Worm (Caenorhabditis elegans) whole organism, L3 larva: ENCODE data around the gene C38C3.6.
A peak's percentile ranks its signal among the peaks of the same experiment; 100 is the strongest.

Source experiments
- ZK546.5 ChIP-seq: sonication (generic microtip); optimal IDR thresholded peaks from 2 replicates; lab custom pipeline; 2017; ENCODE audit warnings: missing biosample characterization, missing genetic modification characterization
- ama-1 ChIP-seq: fragments of 150-350 bp; optimal IDR thresholded peaks from 2 replicates; lab custom pipeline; 2018
- ceh-16 ChIP-seq: sonication (generic microtip); optimal IDR thresholded peaks from 2 replicates; lab custom pipeline; 2017; ENCODE audit warnings: missing biosample characterization, missing genetic modification characterization
- ceh-28 ChIP-seq: fragments of 150-350 bp; optimal IDR thresholded peaks from 2 replicates; lab custom pipeline; 2014; ENCODE audit warnings: missing biosample characterization, missing genetic modification reagents, missing genetic modification characterization
- ceh-82 ChIP-seq: fragments of 150-350 bp; optimal IDR thresholded peaks from 2 replicates; lab custom pipeline; 2014; ENCODE audit warnings: missing biosample characterization, missing genetic modification characterization
- ceh-9 ChIP-seq: sonication (generic microtip); optimal IDR thresholded peaks from 2 replicates; lab custom pipeline; 2018; ENCODE audit warnings: missing biosample characterization, missing genetic modification characterization
- daf-12 ChIP-seq: fragments of 150-350 bp; optimal IDR thresholded peaks from 2 replicates; lab custom pipeline; 2014; ENCODE audit warnings: missing biosample characterization, missing genetic modification reagents, missing genetic modification characterization
- egl-27 ChIP-seq: sonication (generic microtip); optimal IDR thresholded peaks from 4 replicates; lab custom pipeline; 2017; ENCODE audit warnings: missing biosample characterization, missing genetic modification reagents, missing genetic modification characterization
- egl-5 ChIP-seq: fragments of 150-350 bp; optimal IDR thresholded peaks from 2 replicates; lab custom pipeline; 2017; ENCODE audit warnings: missing biosample characterization, missing genetic modification reagents, missing genetic modification characterization, inconsistent platforms
- elt-3 ChIP-seq, 3 experiments: fragments of 150-350 bp in 1 of 3; sonication (generic microtip) in 2 of 3; optimal IDR thresholded peaks; 2 replicates in 2 of 3; 4 replicates in 1 of 3; lab custom pipeline; 2014 to 2017; ENCODE audit warnings: missing biosample characterization in 3 of 3, missing genetic modification characterization in 3 of 3
- eor-1 ChIP-seq, 2 experiments: fragments of 150-350 bp; optimal IDR thresholded peaks; 2 replicates each; lab custom pipeline; 2014 to 2018; ENCODE audit warnings: missing biosample characterization in 2 of 2, missing genetic modification characterization in 2 of 2
- fkh-10 ChIP-seq: sonication (generic microtip); optimal IDR thresholded peaks from 2 replicates; lab custom pipeline; 2017; ENCODE audit warnings: missing biosample characterization, missing genetic modification reagents, missing genetic modification characterization
- fkh-2 ChIP-seq: fragments of 150-350 bp; optimal IDR thresholded peaks from 2 replicates; lab custom pipeline; 2014; ENCODE audit warnings: missing biosample characterization, missing genetic modification reagents, missing genetic modification characterization
- hmg-11 ChIP-seq: sonication (generic microtip); optimal IDR thresholded peaks from 2 replicates; lab custom pipeline; 2016; ENCODE audit warnings: missing genetic modification characterization, missing compliant biosample characterization
- lin-39 ChIP-seq: fragments of 150-350 bp; optimal IDR thresholded peaks from 2 replicates; lab custom pipeline; 2018; ENCODE audit warnings: missing biosample characterization, missing genetic modification reagents, missing genetic modification characterization
- lsy-12 ChIP-seq: sonication (generic microtip); optimal IDR thresholded peaks from 2 replicates; lab custom pipeline; 2016; ENCODE audit warnings: mild to moderate bottlenecking, missing genetic modification characterization, missing compliant biosample characterization
- mml-1 ChIP-seq: fragments of 150-350 bp; sonication (generic microtip); optimal IDR thresholded peaks from 3 replicates; lab custom pipeline; 2014; ENCODE audit warnings: missing biosample characterization, missing genetic modification characterization
- nfya-1 ChIP-seq: sonication (generic microtip); optimal IDR thresholded peaks from 2 replicates; lab custom pipeline; 2017; ENCODE audit warnings: missing genetic modification characterization, mild to moderate bottlenecking, missing compliant biosample characterization, antibody characterized with exemption, moderate library complexity; ENCODE audit not compliant: insufficient read depth
- nhr-12 ChIP-seq: fragments of 150-350 bp; optimal IDR thresholded peaks from 2 replicates; lab custom pipeline; 2014; ENCODE audit warnings: missing biosample characterization, missing genetic modification characterization
- nhr-23 ChIP-seq: fragments of 150-350 bp; optimal IDR thresholded peaks from 2 replicates; lab custom pipeline; 2014; ENCODE audit warnings: missing biosample characterization, missing genetic modification reagents, missing genetic modification characterization
- nhr-237 ChIP-seq: fragments of 150-350 bp; optimal IDR thresholded peaks from 2 replicates; lab custom pipeline; 2014; ENCODE audit warnings: missing biosample characterization, missing genetic modification characterization
- nhr-25 ChIP-seq: sonication (generic microtip); optimal IDR thresholded peaks from 2 replicates; lab custom pipeline; 2017; ENCODE audit warnings: missing biosample characterization, missing genetic modification characterization
- nhr-28 ChIP-seq: fragments of 150-350 bp; optimal IDR thresholded peaks from 2 replicates; lab custom pipeline; 2014; ENCODE audit warnings: missing biosample characterization, missing genetic modification characterization
- nhr-43 ChIP-seq: sonication (generic microtip); optimal IDR thresholded peaks from 2 replicates; lab custom pipeline; 2016; ENCODE audit warnings: mild to moderate bottlenecking, missing genetic modification characterization, missing compliant biosample characterization; ENCODE audit not compliant: poor library complexity, severe bottlenecking
- nhr-67 ChIP-seq: fragments of 150-350 bp; optimal IDR thresholded peaks from 2 replicates; lab custom pipeline; 2014; ENCODE audit warnings: missing biosample characterization, missing genetic modification characterization
- nhr-76 ChIP-seq: fragments of 150-350 bp; sonication (generic microtip); optimal IDR thresholded peaks from 5 replicates; lab custom pipeline; 2014; ENCODE audit warnings: missing biosample characterization, missing genetic modification characterization
- pha-4 ChIP-seq: fragments of 150-350 bp; optimal IDR thresholded peaks from 2 replicates; lab custom pipeline; 2014; ENCODE audit warnings: missing biosample characterization, missing genetic modification reagents, missing genetic modification characterization
- skn-1 ChIP-seq: fragments of 150-350 bp; optimal IDR thresholded peaks from 2 replicates; lab custom pipeline; 2014; ENCODE audit warnings: missing biosample characterization, missing genetic modification characterization
- snpc-4 ChIP-seq: fragments of 150-350 bp; optimal IDR thresholded peaks from 2 replicates; lab custom pipeline; 2014; ENCODE audit warnings: missing biosample characterization, missing genetic modification characterization
- unc-39 ChIP-seq: sonication (generic microtip); optimal IDR thresholded peaks from 4 replicates; lab custom pipeline; 2017; ENCODE audit warnings: missing biosample characterization, missing genetic modification characterization
- unc-62 ChIP-seq: fragments of 150-350 bp; sonication (generic microtip); optimal IDR thresholded peaks from 4 replicates; lab custom pipeline; 2014; ENCODE audit warnings: missing biosample characterization, missing genetic modification reagents, missing genetic modification characterization
- zag-1 ChIP-seq: fragments of 150-350 bp; optimal IDR thresholded peaks from 2 replicates; lab custom pipeline; 2014; ENCODE audit warnings: missing biosample characterization, missing genetic modification characterization
- ztf-11 ChIP-seq: fragments of 150-350 bp; optimal IDR thresholded peaks from 2 replicates; lab custom pipeline; 2014; ENCODE audit warnings: missing biosample characterization, missing genetic modification characterization
- ztf-4 ChIP-seq: fragments of 150-350 bp; optimal IDR thresholded peaks from 2 replicates; lab custom pipeline; 2014; ENCODE audit warnings: missing biosample characterization, missing genetic modification characterization

C38C3.6 gene

DNA sequence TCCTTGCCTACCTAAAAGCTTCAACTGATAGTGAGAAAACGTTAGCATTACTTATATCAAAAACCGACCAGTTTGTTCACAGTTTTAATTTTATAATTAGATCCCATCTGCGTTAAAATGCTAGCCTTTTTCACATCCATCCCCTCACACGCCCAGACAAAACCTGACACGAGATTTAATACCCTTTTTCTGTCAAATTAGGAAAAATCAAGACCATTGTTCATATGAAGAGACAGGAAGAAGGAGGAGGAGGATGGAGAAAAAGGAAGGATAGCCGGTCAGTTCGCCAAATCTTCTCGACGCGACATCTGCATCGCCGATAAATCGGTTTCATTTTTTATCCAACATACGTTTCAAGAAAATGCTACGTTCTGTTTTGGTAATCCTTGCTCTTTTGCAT lies 43.7 kb downstream of the C38C3.6 start, which contains the start of gene cnc-3:
Gene cnc-3, plus strand, starts transcription at position 281 of the 400 bp plus-strand sequence.
- TF ChIP-seq nhr-25 (tag; lab: Kevin White, UChicago) (peak; percentile 41), egl-5 (tag; lab: Kevin White, UChicago) (no peak)

DNA sequence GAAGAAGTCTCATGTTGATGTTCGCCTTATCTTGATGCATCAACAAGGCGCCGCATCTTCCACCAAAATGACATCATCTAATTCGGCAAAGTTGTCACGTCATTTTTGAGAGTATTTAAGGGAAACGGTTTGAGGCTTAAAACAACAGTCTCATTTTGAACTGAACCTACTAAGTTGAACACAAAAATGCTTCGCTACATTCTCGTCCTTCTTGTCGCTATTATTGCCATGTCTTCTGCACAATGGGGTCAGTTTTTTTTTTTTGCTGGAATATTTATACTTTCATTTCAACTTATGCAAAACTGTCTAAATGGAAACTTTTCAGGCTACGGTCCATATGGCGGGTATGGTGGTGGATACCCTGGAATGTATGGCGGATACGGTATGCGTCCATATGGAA lies 44.3 kb downstream of the C38C3.6 start, which contains the start of gene cnc-4:
Gene cnc-4, plus strand, starts transcription at position 117 of the 400 bp plus-strand sequence.
- no peak for TF ChIP-seq nhr-28
- no peak for TF ChIP-seq ZK546.5
- no peak for TF ChIP-seq ceh-9 (tag; lab: Kevin White, UChicago)
- no peak for TF ChIP-seq nhr-12
- TF ChIP-seq fkh-10 = no peak
- no peak for TF ChIP-seq egl-27 (tag; lab: Kevin White, UChicago)
- TF ChIP-seq, all 47 proteins: peak for 0

DNA sequence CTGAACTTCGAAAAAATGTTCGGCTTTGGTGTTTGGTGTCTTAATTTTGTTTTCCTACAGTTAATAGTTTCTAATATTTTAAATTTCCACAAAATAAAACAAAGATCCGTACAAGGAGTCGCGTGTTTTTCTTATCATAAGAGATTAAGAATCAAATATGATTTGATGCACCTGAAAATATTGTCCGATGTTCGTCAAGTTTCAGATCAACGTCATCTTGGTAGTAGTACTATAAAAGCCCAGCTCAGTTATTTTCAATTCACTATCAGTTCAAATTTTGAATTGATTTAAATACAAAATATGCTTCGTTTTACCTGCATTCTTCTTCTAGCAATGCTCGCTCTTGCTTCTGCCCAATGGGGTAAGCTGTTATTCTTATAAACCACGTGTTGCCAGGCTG lies 46.3 kb downstream of the C38C3.6 start, which contains the start of gene cnc-5:
Gene cnc-5, plus strand, starts transcription at position 301 of the 400 bp plus-strand sequence.
- no peak for TF ChIP-seq nhr-25 (tag; lab: Kevin White, UChicago)
- TF ChIP-seq ceh-16 = no peak
- TF ChIP-seq egl-5 (tag; lab: Kevin White, UChicago) = no peak
- TF ChIP-seq daf-12 (tag; lab: Kevin White, UChicago) = no peak
- no peak for TF ChIP-seq nhr-23 (tag; lab: Kevin White, UChicago)
- TF ChIP-seq nhr-67 (tag; lab: Kevin White, UChicago) = no peak
- TF ChIP-seq ztf-4 (tag; lab: Kevin White, UChicago) = no peak

DNA sequence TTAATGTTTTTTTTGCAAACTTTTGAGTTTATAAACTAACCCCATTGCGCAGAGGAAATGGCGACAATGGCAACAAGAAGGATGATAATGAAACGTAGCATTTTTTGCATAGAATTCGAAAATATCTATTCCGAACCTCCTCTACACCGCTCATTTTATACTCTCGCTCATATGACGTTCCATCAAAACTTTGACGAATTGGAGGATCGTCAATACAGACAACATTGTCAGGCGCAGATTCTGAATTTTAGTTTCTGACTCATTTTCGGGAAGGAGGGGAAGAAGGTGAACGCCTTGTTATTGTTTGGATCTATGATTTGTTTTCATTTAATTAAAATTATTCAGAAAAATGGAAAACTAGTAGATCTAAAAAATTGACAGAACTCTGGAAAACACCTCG lies 47.2 kb downstream of the C38C3.6 start, which contains the start of gene cnc-1:
Gene cnc-1, minus strand, starts transcription at position 101 of the 400 bp plus-strand sequence.
- TF ChIP-seq ceh-82 (tag; lab: Kevin White, UChicago) (no peak), ztf-11 (tag; lab: Kevin White, UChicago) (no peak), unc-62 (GFP tag; lab: Kevin White, UChicago) (no peak), ama-1 (lab: Kevin White, UChicago) (no peak), fkh-2 (tag; lab: Kevin White, UChicago) (no peak), lin-39 (tag; lab: Kevin White, UChicago) (no peak), ceh-9 (tag; lab: Kevin White, UChicago) (no peak), nfya-1 (no peak), unc-39 (no peak), nhr-67 (tag; lab: Kevin White, UChicago) (no peak), nhr-76 (tag; lab: Kevin White, UChicago) (no peak)

DNA sequence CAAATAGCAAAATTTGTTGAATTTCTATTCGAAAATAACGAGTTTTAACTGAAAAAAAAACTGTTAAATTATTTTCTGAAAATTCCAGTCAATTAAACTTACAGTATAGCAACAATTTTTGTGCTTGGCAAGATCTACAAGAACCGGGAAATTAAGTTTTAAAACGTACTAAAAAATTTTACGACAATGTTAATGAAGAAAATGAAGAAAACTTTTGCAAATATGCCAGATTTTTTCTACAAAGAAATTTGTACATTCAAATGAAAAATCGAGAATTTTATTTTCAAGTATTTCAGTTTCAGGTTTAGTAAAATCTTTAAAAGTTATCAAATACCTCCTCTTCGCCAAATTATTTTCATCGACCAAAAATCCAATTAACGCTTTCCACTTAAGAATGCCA lies 49.4 kb downstream of the C38C3.6 start, which contains the start of gene cnc-11:
Gene cnc-11, plus strand, starts transcription at position 301 of the 400 bp plus-strand sequence.
- TF ChIP-seq egl-27 (tag; lab: Kevin White, UChicago) = no peak
- TF ChIP-seq hmg-11 (tag; lab: Kevin White, UChicago) = no peak

DNA sequence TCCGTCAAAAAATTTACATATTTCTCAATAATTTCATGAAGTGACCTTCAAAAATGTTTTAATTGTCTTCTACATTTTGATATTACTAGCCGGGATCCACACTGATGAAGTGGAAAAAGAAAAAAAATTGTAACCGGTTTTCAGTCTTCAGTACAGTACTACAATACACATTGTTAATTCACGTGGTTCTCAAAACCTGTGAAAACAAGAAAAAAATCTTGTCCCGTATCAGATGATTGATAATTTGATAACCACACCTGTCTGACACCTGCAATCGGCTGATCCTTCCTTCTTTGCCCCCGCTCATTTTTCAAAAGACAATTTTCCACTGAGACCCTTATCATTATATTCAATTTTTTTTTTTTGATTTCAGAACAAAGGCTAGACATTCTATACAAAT lies 52.6 kb downstream of the C38C3.6 start, which contains the start of gene R09B5.11:
Gene R09B5.11, plus strand, starts transcription at position 374 of the 400 bp plus-strand sequence.
- peak; percentile 62 for TF ChIP-seq nhr-43 (tag; lab: Kevin White, UChicago)
- TF ChIP-seq ztf-11 (tag; lab: Kevin White, UChicago) = no peak
- no peak for TF ChIP-seq hmg-11 (tag; lab: Kevin White, UChicago)
- peak; percentile 12 for TF ChIP-seq nhr-23 (tag; lab: Kevin White, UChicago)
- TF ChIP-seq, all 47 proteins: peak for 2

DNA sequence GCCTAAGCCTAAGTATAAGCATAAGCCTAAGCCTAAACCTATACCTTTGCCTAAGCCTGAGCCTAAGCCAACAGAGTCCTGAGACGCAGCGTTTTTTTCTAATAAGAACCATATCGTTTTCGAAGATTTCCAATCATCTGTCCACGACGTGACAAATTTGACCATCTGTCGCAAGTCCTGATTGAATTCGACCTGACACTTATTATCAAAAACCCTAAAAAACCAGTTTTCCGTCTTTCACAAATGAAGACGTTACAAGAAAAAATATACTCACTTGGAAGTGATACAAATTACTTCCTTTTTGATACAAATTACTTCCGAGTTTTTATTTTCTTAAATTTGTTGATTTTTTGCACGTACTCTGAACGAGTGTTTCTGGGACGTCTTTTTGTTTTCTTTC lies 53.2 kb downstream of the C38C3.6 start:
- TF ChIP-seq nhr-23 (tag; lab: Kevin White, UChicago) (peak; percentile 40), ceh-9 (tag; lab: Kevin White, UChicago) (no peak)
- TF ChIP-seq, all 47 proteins: peak for 1

DNA sequence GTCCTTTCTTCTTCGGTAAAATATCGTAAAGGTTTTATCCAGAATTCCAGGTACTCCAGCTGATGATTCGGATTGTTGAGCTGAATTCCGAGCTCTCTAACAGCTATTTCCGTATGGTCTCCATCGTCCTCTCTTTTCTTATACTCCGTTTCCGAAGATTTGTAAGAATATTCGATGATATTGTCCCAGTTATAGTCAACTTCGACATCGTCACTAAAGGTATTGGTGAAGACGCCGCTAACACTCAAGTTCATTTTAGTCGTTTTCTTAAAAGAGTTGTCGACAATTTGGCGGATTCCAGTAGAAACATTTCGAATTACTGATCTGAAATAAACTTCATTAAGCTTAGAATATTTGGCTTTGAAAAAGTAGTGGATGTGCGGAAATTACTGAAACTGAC lies 56.3 kb downstream of the C38C3.6 start:
- TF ChIP-seq elt-3 (tag; optimal IDR thresholded peaks at IDR 0.05; lab: Kevin White, UChicago) (no peak), eor-1 (tag; optimal IDR thresholded peaks at IDR 0.05; lab: Kevin White, UChicago) (no peak), ceh-9 (tag; lab: Kevin White, UChicago) (no peak), nhr-28 (no peak), pha-4 (tag; lab: Kevin White, UChicago) (no peak), snpc-4 (tag; lab: Kevin White, UChicago) (no peak), ceh-28 (tag; lab: Kevin White, UChicago) (no peak), nfya-1 (no peak), lsy-12 (no peak), nhr-237 (no peak), unc-39 (no peak), unc-62 (GFP tag; lab: Kevin White, UChicago) (no peak), daf-12 (tag; lab: Kevin White, UChicago) (no peak), zag-1 (tag; lab: Kevin White, UChicago) (no peak), skn-1 (tag; lab: Kevin White, UChicago) (no peak), mml-1 (no peak)
